Worm (Caenorhabditis elegans): ENCODE data around the gene srg-22.

ce11 chrII:3126341-3126740 lies 33.1 kb upstream of the srg-22 start, which contains the start of gene ins-19:
- no peak for TF ChIP-seq rbr-2 (tag; optimal IDR thresholded peaks at IDR 0.05)
- no peak for TF ChIP-seq fkh-10 (GFP tag; optimal IDR thresholded peaks at IDR 0.05)
- TF ChIP-seq nhr-102 (tag; optimal IDR thresholded peaks at IDR 0.05) = no peak
- TF ChIP-seq mxl-2 (GFP tag; conservative IDR thresholded peaks at IDR 0.05) = no peak
- no peak for TF ChIP-seq tra-1 (GFP tag; IDR thresholded peaks at IDR 0.05)
- no peak for TF ChIP-seq nhr-11 (tag; optimal IDR thresholded peaks at IDR 0.05)
- TF ChIP-seq ceh-82 (tag; optimal IDR thresholded peaks at IDR 0.05) = no peak
- no peak for TF ChIP-seq lsy-2 (tag; optimal IDR thresholded peaks at IDR 0.05)
- no peak for TF ChIP-seq mep-1 (tag; optimal IDR thresholded peaks at IDR 0.05)
